Worm (Caenorhabditis elegans): ENCODE results near the gene irld-59.

Gene irld-59

ce11 chrIV:15361244-15361643 is 24.4 kb downstream of the irld-59 start, which contains the start of gene cpna-4:
TSS of gene cpna-4 (plus strand) at chrIV:15361544.
- TF ChIP-seq lsy-2 (tag; optimal IDR thresholded peaks at IDR 0.05) = no peak
- no peak for TF ChIP-seq snpc-4 (tag; optimal IDR thresholded peaks at IDR 0.05)
- TF ChIP-seq efl-1 (optimal IDR thresholded peaks at IDR 0.05) = no peak
- TF ChIP-seq efl-1 (GFP tag; optimal IDR thresholded peaks at IDR 0.05 in 1 of 2) = peak in 1 of 2 experiments; percentile 24
- TF ChIP-seq lin-39 (tag; optimal IDR thresholded peaks at IDR 0.05) = no peak
- no peak for TF ChIP-seq mdl-1 (tag; optimal IDR thresholded peaks at IDR 0.05)

- no peak for TF ChIP-seq ceh-90 (tag; optimal IDR thresholded peaks at IDR 0.05)
- TF ChIP-seq zag-1 (tag; optimal IDR thresholded peaks at IDR 0.05) = no peak
- TF ChIP-seq xbp-1 (tag; optimal IDR thresholded peaks at IDR 0.05) = no peak
- no peak for TF ChIP-seq elt-2 (tag; optimal IDR thresholded peaks at IDR 0.05)
- no peak for TF ChIP-seq unc-30 (tag; optimal IDR thresholded peaks at IDR 0.05)
- TF ChIP-seq C04F5.9 (tag; optimal IDR thresholded peaks at IDR 0.05) = no peak
- no peak for TF ChIP-seq ztf-4 (tag; optimal IDR thresholded peaks at IDR 0.05)
- TF ChIP-seq mab-9 (GFP tag; IDR thresholded peaks at IDR 0.05) = no peak
- no peak for TF ChIP-seq blmp-1 (tag; optimal IDR thresholded peaks at IDR 0.05)
- no peak for TF ChIP-seq nhr-77 (tag; optimal IDR thresholded peaks at IDR 0.05)
- no peak for TF ChIP-seq elt-3 (tag; optimal IDR thresholded peaks at IDR 0.05)
- peak; percentile 44 for TF ChIP-seq nhr-85 (tag)
- TF ChIP-seq ztf-11 (tag; optimal IDR thresholded peaks at IDR 0.05) = no peak
- TF ChIP-seq aly-2 (tag; optimal IDR thresholded peaks at IDR 0.05) = no peak
- TF ChIP-seq unc-86 (tag; optimal IDR thresholded peaks at IDR 0.05) = peak; percentile 13
- no peak for TF ChIP-seq zip-4 (GFP tag; optimal IDR thresholded peaks at IDR 0.05)
- no peak for TF ChIP-seq lin-39 (tag; optimal IDR thresholded peaks at IDR 0.05)
These were observed 25.0 kb downstream of the irld-59 start for ce11 chrIV:15361884-15362283.

- no peak for TF ChIP-seq irx-1 (tag; optimal IDR thresholded peaks at IDR 0.05)
- no peak for TF ChIP-seq unc-130 (tag; optimal IDR thresholded peaks at IDR 0.05)
- no peak for TF ChIP-seq nhr-20 (tag; optimal IDR thresholded peaks at IDR 0.05)
- no peak for TF ChIP-seq mab-9 (GFP tag; IDR thresholded peaks at IDR 0.05)
- TF ChIP-seq nhr-19 (GFP tag; conservative IDR thresholded peaks at IDR 0.05) = no peak
- TF ChIP-seq snpc-4 (tag; optimal IDR thresholded peaks at IDR 0.05) = no peak
- TF ChIP-seq ets-5 (GFP tag; IDR thresholded peaks at IDR 0.05) = no peak
- TF ChIP-seq grh-1 (GFP tag; IDR thresholded peaks at IDR 0.05) = no peak
- no peak for TF ChIP-seq C34B4.2 (tag; optimal IDR thresholded peaks at IDR 0.05)
- TF ChIP-seq lsy-2 (tag; optimal IDR thresholded peaks at IDR 0.05) = no peak
- no peak for TF ChIP-seq ceh-82 (tag; optimal IDR thresholded peaks at IDR 0.05)
- no peak for TF ChIP-seq sup-37 (GFP tag; optimal IDR thresholded peaks at IDR 0.05)
- no peak for TF ChIP-seq nhr-90 (tag; optimal IDR thresholded peaks at IDR 0.05; ENCODE audit: poor library complexity)
- no peak for TF ChIP-seq ztf-4 (tag; optimal IDR thresholded peaks at IDR 0.05)
- no peak for TF ChIP-seq nhr-237 (tag; optimal IDR thresholded peaks at IDR 0.05)
- no peak for TF ChIP-seq hlh-4 (tag; optimal IDR thresholded peaks at IDR 0.05)
- no peak for TF ChIP-seq efl-1 (optimal IDR thresholded peaks at IDR 0.05)
- TF ChIP-seq efl-1 (GFP tag; optimal IDR thresholded peaks at IDR 0.05 in 1 of 2) = no peak
- TF ChIP-seq ama-1 (optimal IDR thresholded peaks at IDR 0.05) = no peak
- no peak for TF ChIP-seq nhr-12 (tag; optimal IDR thresholded peaks at IDR 0.05)
- TF ChIP-seq tlp-1 (tag; optimal IDR thresholded peaks at IDR 0.05) = no peak
These were observed 40.6 kb downstream of the irld-59 start for ce11 chrIV:15377473-15377872.

- no peak for TF ChIP-seq lin-35 (GFP tag; optimal IDR thresholded peaks at IDR 0.05)
- TF ChIP-seq nhr-28 (tag; optimal IDR thresholded peaks at IDR 0.05) = no peak
- no peak for TF ChIP-seq snpc-4 (tag; optimal IDR thresholded peaks at IDR 0.05)
- no peak for TF ChIP-seq fos-1 (tag; optimal IDR thresholded peaks at IDR 0.05)
- no peak for TF ChIP-seq blmp-1 (tag; optimal IDR thresholded peaks at IDR 0.05)
- no peak for TF ChIP-seq ceh-88 (GFP tag; IDR thresholded peaks at IDR 0.05)
- TF ChIP-seq lsy-2 (tag; optimal IDR thresholded peaks at IDR 0.05) = no peak
- TF ChIP-seq fkh-10 (GFP tag; optimal IDR thresholded peaks at IDR 0.05) = no peak
These were observed 41.3 kb downstream of the irld-59 start, which contains the start of gene Y73F8A.20 for ce11 chrIV:15378160-15378559. TSS of gene Y73F8A.20 (plus strand) at chrIV:15378460.

Measured in whole organism, L1 larva.